Worm (Caenorhabditis elegans) whole organism, young adult: ENCODE results near the gene F46G10.2.

Experiments
- B0336.3 ChIP-seq: fragments of 200-800 bp; sonication (Bioruptor generic); IDR thresholded peaks from 2 replicates; pipeline ENCODE4 v1.3.6; 2022; ENCODE audit warnings: missing genetic modification characterization, missing compliant biosample characterization
- C06A6.2 ChIP-seq: fragments of 200-800 bp; sonication (Bioruptor generic); conservative IDR thresholded peaks from 2 replicates; pipeline ENCODE4 v1.3.6; 2022; ENCODE audit warnings: missing genetic modification characterization, missing compliant biosample characterization
- D2030.7 ChIP-seq: fragments of 200-800 bp; sonication (Bioruptor generic); IDR thresholded peaks from 2 replicates; pipeline ENCODE4 v1.3.6; 2022; ENCODE audit warnings: missing genetic modification reagents, missing genetic modification characterization, missing compliant biosample characterization
- F10E7.11 ChIP-seq: sonication (generic microtip); optimal IDR thresholded peaks from 2 replicates; lab custom pipeline; 2017; ENCODE audit warnings: mild to moderate bottlenecking, missing genetic modification characterization, moderate library complexity, missing compliant biosample characterization
- F22D6.2 ChIP-seq: sonication (generic microtip); optimal IDR thresholded peaks from 2 replicates; lab custom pipeline; 2016; ENCODE audit warnings: mild to moderate bottlenecking, missing genetic modification characterization, missing compliant biosample characterization
- F33H1.4 ChIP-seq: fragments of 200-800 bp; sonication (Bioruptor generic); IDR thresholded peaks from 2 replicates; pipeline ENCODE4 v1.3.6; 2022; ENCODE audit warnings: missing genetic modification reagents, missing genetic modification characterization, missing compliant biosample characterization
- F49E8.2 ChIP-seq: sonication (generic microtip); optimal IDR thresholded peaks from 3 replicates; lab custom pipeline; 2017; ENCODE audit warnings: missing genetic modification characterization, mild to moderate bottlenecking, missing compliant biosample characterization, antibody characterized with exemption, moderate library complexity; ENCODE audit not compliant: insufficient read depth
- F57A8.1 ChIP-seq: fragments of 200-800 bp; sonication (Bioruptor generic); optimal IDR thresholded peaks from 2 replicates; lab custom pipeline; 2018; ENCODE audit warnings: mild to moderate bottlenecking, missing genetic modification characterization, moderate library complexity, missing compliant biosample characterization
- K11D2.4 ChIP-seq: fragments of 200-800 bp; sonication (Bioruptor generic); IDR thresholded peaks from 2 replicates; pipeline ENCODE4 v1.3.6; 2022; ENCODE audit warnings: missing genetic modification reagents, missing genetic modification characterization, missing compliant biosample characterization
- K12H6.12 ChIP-seq: fragments of 200-800 bp; sonication (Bioruptor generic); optimal IDR thresholded peaks from 2 replicates; lab custom pipeline; 2018; ENCODE audit warnings: mild to moderate bottlenecking, missing genetic modification characterization, missing compliant biosample characterization
- Y53F4B.3 ChIP-seq: fragments of 200-800 bp; sonication (Bioruptor generic); IDR thresholded peaks from 2 replicates; pipeline ENCODE4 v1.3.6; 2022; ENCODE audit warnings: missing genetic modification reagents, missing genetic modification characterization, missing compliant biosample characterization
- Y67H2A.10 ChIP-seq: fragments of 200-800 bp; sonication (Bioruptor generic); conservative IDR thresholded peaks from 2 replicates; pipeline ENCODE4 v1.3.6; 2022; ENCODE audit warnings: missing genetic modification reagents, missing genetic modification characterization, missing compliant biosample characterization
- ZK185.1 ChIP-seq: sonication (generic microtip); optimal IDR thresholded peaks from 2 replicates; lab custom pipeline; 2016; ENCODE audit warnings: mild to moderate bottlenecking, missing genetic modification characterization, missing compliant biosample characterization; ENCODE audit not compliant: poor library complexity, severe bottlenecking
- aptf-2 ChIP-seq: fragments of 200-800 bp; sonication (Bioruptor generic); conservative IDR thresholded peaks from 2 replicates; pipeline ENCODE4 v1.3.6; 2022; ENCODE audit warnings: missing genetic modification reagents, missing genetic modification characterization, missing compliant biosample characterization
- attf-6 ChIP-seq: fragments of 200-800 bp; sonication (Bioruptor generic); IDR thresholded peaks from 2 replicates; pipeline ENCODE4 v1.3.6; 2022; ENCODE audit warnings: missing genetic modification reagents, missing genetic modification characterization, missing compliant biosample characterization
- bed-1 ChIP-seq: fragments of 200-800 bp; sonication (Bioruptor generic); IDR thresholded peaks from 2 replicates; pipeline ENCODE4 v1.3.6; 2022; ENCODE audit warnings: missing genetic modification reagents, missing genetic modification characterization, missing compliant biosample characterization
- cebp-2 ChIP-seq: fragments of 200-800 bp; sonication (Bioruptor generic); IDR thresholded peaks from 2 replicates; pipeline ENCODE4 v1.3.6; 2022; ENCODE audit warnings: missing genetic modification characterization, missing compliant biosample characterization
- chd-7 ChIP-seq: sonication (generic microtip); optimal IDR thresholded peaks from 2 replicates; lab custom pipeline; 2016; ENCODE audit warnings: mild to moderate bottlenecking, missing genetic modification characterization, moderate library complexity, missing compliant biosample characterization
- die-1 ChIP-seq: sonication (generic microtip); optimal IDR thresholded peaks from 2 replicates; lab custom pipeline; 2016; ENCODE audit warnings: missing genotype, mild to moderate bottlenecking, missing genetic modification characterization, missing compliant biosample characterization
- dox-1 ChIP-seq: fragments of 200-800 bp; sonication (Bioruptor generic); IDR thresholded peaks from 2 replicates; pipeline ENCODE4 v1.3.6; 2022; ENCODE audit warnings: missing genetic modification reagents, missing genetic modification characterization, missing compliant biosample characterization
- dpff-1 ChIP-seq: sonication (generic microtip); optimal IDR thresholded peaks from 2 replicates; lab custom pipeline; 2017; ENCODE audit warnings: mild to moderate bottlenecking, missing genetic modification characterization, missing compliant biosample characterization
- dpl-1 ChIP-seq: fragments of 150-350 bp; optimal IDR thresholded peaks from 2 replicates; lab custom pipeline; 2014; ENCODE audit warnings: missing biosample characterization, missing genetic modification reagents, missing genetic modification characterization
- efl-1 ChIP-seq: fragments of 150-350 bp; optimal IDR thresholded peaks from 2 replicates; lab custom pipeline; 2014; ENCODE audit warnings: missing biosample characterization, missing genetic modification reagents, missing genetic modification characterization
- gei-17 ChIP-seq: fragments of 200-800 bp; sonication (Bioruptor generic); optimal IDR thresholded peaks from 2 replicates; lab custom pipeline; 2018; ENCODE audit warnings: mild to moderate bottlenecking, missing genetic modification characterization, missing compliant biosample characterization
- hmg-1.2 ChIP-seq: fragments of 200-800 bp; sonication (Bioruptor generic); IDR thresholded peaks from 2 replicates; pipeline ENCODE4 v1.3.6; 2022; ENCODE audit warnings: missing genetic modification reagents, missing genetic modification characterization, missing compliant biosample characterization
- let-607 ChIP-seq, 2 experiments: fragments of 200-800 bp in 1 of 2; sonication (Bioruptor generic) in 1 of 2; sonication (generic microtip) in 1 of 2; optimal IDR thresholded peaks; 2 replicates each; lab custom pipeline; 2016 to 2018; ENCODE audit warnings: mild to moderate bottlenecking in 2 of 2, missing compliant biosample characterization in 2 of 2, missing genetic modification characterization in 2 of 2, moderate library complexity in 2 of 2, missing genotype in 1 of 2
- lin-35 ChIP-seq, 3 experiments: fragments of 150-350 bp in 2 of 3; sonication (generic microtip) in 1 of 3; optimal IDR thresholded peaks; 2 replicates each; lab custom pipeline; 2014 to 2018; ENCODE audit warnings: missing biosample characterization in 3 of 3, missing genetic modification characterization in 3 of 3, missing genetic modification reagents in 3 of 3
- lin-40 ChIP-seq: sonication (generic microtip); optimal IDR thresholded peaks from 2 replicates; lab custom pipeline; 2016; ENCODE audit warnings: missing genetic modification characterization, mild to moderate bottlenecking, missing compliant biosample characterization, missing genotype, missing genetic modification reagents
- lsy-27 ChIP-seq: sonication (generic microtip); optimal IDR thresholded peaks from 2 replicates; lab custom pipeline; 2017; ENCODE audit warnings: missing genetic modification characterization, mild to moderate bottlenecking, missing compliant biosample characterization, antibody characterized with exemption, missing genotype, borderline replicate concordance; ENCODE audit not compliant: insufficient read depth
- madf-10 ChIP-seq: sonication (generic microtip); optimal IDR thresholded peaks from 2 replicates; lab custom pipeline; 2016; ENCODE audit warnings: mild to moderate bottlenecking, missing genetic modification characterization, missing compliant biosample characterization
- madf-3 ChIP-seq: fragments of 200-800 bp; sonication (Bioruptor generic); IDR thresholded peaks from 2 replicates; pipeline ENCODE4 v1.3.6; 2022; ENCODE audit warnings: missing genetic modification reagents, missing genetic modification characterization, missing compliant biosample characterization
- mcd-1 ChIP-seq: fragments of 200-800 bp; sonication (Bioruptor generic); IDR thresholded peaks from 2 replicates; pipeline ENCODE4 v1.3.6; 2022; ENCODE audit warnings: missing genetic modification reagents, missing genetic modification characterization, missing compliant biosample characterization
- mel-28 ChIP-seq: sonication (generic microtip); optimal IDR thresholded peaks from 2 replicates; lab custom pipeline; 2016; ENCODE audit warnings: borderline replicate concordance, mild to moderate bottlenecking, missing genetic modification characterization, missing compliant biosample characterization
- mxl-1 ChIP-seq: sonication (generic microtip); optimal IDR thresholded peaks from 2 replicates; lab custom pipeline; 2016; ENCODE audit warnings: missing genetic modification characterization, missing compliant biosample characterization
- nfyb-1 ChIP-seq: fragments of 200-800 bp; sonication (Bioruptor generic); IDR thresholded peaks from 2 replicates; pipeline ENCODE4 v1.3.6; 2022; ENCODE audit warnings: missing genetic modification reagents, missing genetic modification characterization, missing compliant biosample characterization
- nhr-120 ChIP-seq: fragments of 200-800 bp; sonication (Bioruptor generic); IDR thresholded peaks from 2 replicates; pipeline ENCODE4 v1.3.6; 2022; ENCODE audit warnings: missing genetic modification characterization, missing compliant biosample characterization
- nhr-80 ChIP-seq: sonication (generic microtip); optimal IDR thresholded peaks from 2 replicates; lab custom pipeline; 2016; ENCODE audit warnings: missing genetic modification characterization, missing compliant biosample characterization
- pha-4 ChIP-seq: fragments of 150-350 bp; sonication (generic microtip); optimal IDR thresholded peaks from 2 replicates; lab custom pipeline; 2014; ENCODE audit warnings: missing biosample characterization, missing genetic modification reagents, missing genetic modification characterization
- snpc-1.3 ChIP-seq: sonication (generic microtip); optimal IDR thresholded peaks from 2 replicates; lab custom pipeline; 2017; ENCODE audit warnings: missing genetic modification characterization, mild to moderate bottlenecking, missing compliant biosample characterization, antibody characterized with exemption, moderate library complexity, missing genotype, missing genetic modification reagents; ENCODE audit not compliant: insufficient read depth
- snpc-4 ChIP-seq, 5 experiments: fragments of 150-350 bp in 1 of 5; sonication (generic microtip) in 4 of 5; optimal IDR thresholded peaks; 2 replicates each; lab custom pipeline; 2014 to 2018; ENCODE audit warnings: missing genetic modification characterization in 5 of 5, missing biosample characterization in 3 of 5, antibody characterized with exemption in 2 of 5, mild to moderate bottlenecking in 2 of 5, missing compliant biosample characterization in 2 of 5, missing genotype in 2 of 5, moderate library complexity in 2 of 5, missing genetic modification reagents in 1 of 5
- unc-130 ChIP-seq: sonication (generic microtip); optimal IDR thresholded peaks from 2 replicates; lab custom pipeline; 2016; ENCODE audit warnings: missing genetic modification reagents, missing genetic modification characterization, missing compliant biosample characterization
- ztf-26 ChIP-seq: sonication (generic microtip); optimal IDR thresholded peaks from 2 replicates; lab custom pipeline; 2017; ENCODE audit warnings: missing genetic modification characterization, missing compliant biosample characterization
- ztf-28 ChIP-seq: fragments of 200-800 bp; sonication (Bioruptor generic); IDR thresholded peaks from 2 replicates; pipeline ENCODE4 v1.3.6; 2022; ENCODE audit warnings: missing genetic modification reagents, missing genetic modification characterization, missing compliant biosample characterization
- ztf-3 ChIP-seq: fragments of 200-800 bp; sonication (Bioruptor generic); optimal IDR thresholded peaks from 2 replicates; lab custom pipeline; 2018; ENCODE audit warnings: mild to moderate bottlenecking, missing genetic modification characterization, missing compliant biosample characterization

The F46G10.2 gene

ce11 chrX:13353530-13353929 lies 30.8 kb downstream of the F46G10.2 start (continued):
- TF ChIP-seq K11D2.4 (0 out of 2 replicates have a peak, but pooled peaks have one; percentile 35), snpc-4 (GFP tag; optimal IDR thresholded peaks at IDR 0.05; lab: Kevin White, UChicago) (no peak), snpc-4 (tag; optimal IDR thresholded peaks at IDR 0.05; lab: Kevin White, UChicago) (peak in 2 of 4 experiments; percentile 22 to 23), F22D6.2 (peak; percentile 53), lin-35 (GFP tag; optimal IDR thresholded peaks at IDR 0.05; lab: Kevin White, UChicago) (peak in 1 of 3 experiments; percentile 1), dox-1 (GFP tag; lab: Robert Waterston, UW) (0 out of 2 replicates have a peak, but pooled peaks have one; percentile 6), dpl-1 (GFP tag; lab: Kevin White, UChicago) (no peak), lin-40 (tag; lab: Kevin White, UChicago) (peak; percentile 67), dpff-1 (tag; lab: Kevin White, UChicago) (no peak)

ce11 chrX:13354672-13355407 lies 32.1 kb downstream of the F46G10.2 start:
- peak; percentile 8 for TF ChIP-seq K12H6.12 (tag; lab: Kevin White, UChicago)
- no peak for TF ChIP-seq die-1 (tag; lab: Kevin White, UChicago)
- no peak for TF ChIP-seq nfyb-1 (GFP tag; lab: Robert Waterston, UW)
- no peak for TF ChIP-seq attf-6 (GFP tag; lab: Robert Waterston, UW)
- no peak for TF ChIP-seq cebp-2 (GFP tag; lab: Robert Waterston, UW)
- TF ChIP-seq C06A6.2 (GFP tag; lab: Robert Waterston, UW), result no peak
- no peak for TF ChIP-seq B0336.3 (GFP tag; lab: Robert Waterston, UW)
- no peak for TF ChIP-seq F33H1.4 (GFP tag; lab: Robert Waterston, UW)
- no peak for TF ChIP-seq efl-1 (GFP tag; lab: Kevin White, UChicago)
- TF ChIP-seq lin-40 (tag; lab: Kevin White, UChicago), result peak; percentile 44
- TF ChIP-seq let-607 (tag; optimal IDR thresholded peaks at IDR 0.05; lab: Kevin White, UChicago), result peak in 1 of 2 experiments; percentile 67
- no peak for TF ChIP-seq ZK185.1 (tag; lab: Kevin White, UChicago)
- no peak for TF ChIP-seq nhr-120 (GFP tag; lab: Robert Waterston, UW)
- TF ChIP-seq mxl-1 (tag; lab: Kevin White, UChicago), result no peak
- TF ChIP-seq madf-3 (GFP tag; lab: Robert Waterston, UW), result no peak
- TF ChIP-seq mel-28 (tag; lab: Kevin White, UChicago), result no peak
- no peak for TF ChIP-seq bed-1 (GFP tag; lab: Robert Waterston, UW)
- TF ChIP-seq ztf-3 (GFP tag; lab: Kevin White, UChicago), result no peak
- peak; percentile 7 for TF ChIP-seq ztf-26
- TF ChIP-seq Y67H2A.10 (GFP tag; lab: Robert Waterston, UW), result no peak
- no peak for TF ChIP-seq unc-130
- TF ChIP-seq snpc-4 (GFP tag; optimal IDR thresholded peaks at IDR 0.05; lab: Kevin White, UChicago), result no peak
- TF ChIP-seq snpc-4 (tag; optimal IDR thresholded peaks at IDR 0.05; lab: Kevin White, UChicago), result no peak
- TF ChIP-seq pha-4, result no peak
- no peak for TF ChIP-seq hmg-1.2 (GFP tag; lab: Robert Waterston, UW)
- TF ChIP-seq nhr-80 (tag; lab: Kevin White, UChicago), result peak; percentile 76
- TF ChIP-seq dox-1 (GFP tag; lab: Robert Waterston, UW), result no peak
- TF ChIP-seq mcd-1 (GFP tag; lab: Robert Waterston, UW), result no peak
- TF ChIP-seq aptf-2 (GFP tag; lab: Robert Waterston, UW), result no peak
- no peak for TF ChIP-seq F49E8.2
- peak; percentile 63 for TF ChIP-seq F22D6.2
- TF ChIP-seq Y53F4B.3, result no peak
- TF ChIP-seq D2030.7, result no peak
- TF ChIP-seq madf-10 (tag; lab: Kevin White, UChicago), result no peak
- TF ChIP-seq snpc-1.3 (tag; lab: Kevin White, UChicago), result no peak
- no peak for TF ChIP-seq ztf-28
- TF ChIP-seq gei-17 (GFP tag; lab: Kevin White, UChicago), result no peak
- no peak for TF ChIP-seq F57A8.1
- TF ChIP-seq lsy-27 (tag; lab: Kevin White, UChicago), result no peak
- TF ChIP-seq F10E7.11 (tag; lab: Kevin White, UChicago), result no peak
- peak; percentile 44 for TF ChIP-seq chd-7 (tag; lab: Kevin White, UChicago)
